Worm (Caenorhabditis elegans): ENCODE data around the gene F57F5.3.

F57F5.3 gene

DNA sequence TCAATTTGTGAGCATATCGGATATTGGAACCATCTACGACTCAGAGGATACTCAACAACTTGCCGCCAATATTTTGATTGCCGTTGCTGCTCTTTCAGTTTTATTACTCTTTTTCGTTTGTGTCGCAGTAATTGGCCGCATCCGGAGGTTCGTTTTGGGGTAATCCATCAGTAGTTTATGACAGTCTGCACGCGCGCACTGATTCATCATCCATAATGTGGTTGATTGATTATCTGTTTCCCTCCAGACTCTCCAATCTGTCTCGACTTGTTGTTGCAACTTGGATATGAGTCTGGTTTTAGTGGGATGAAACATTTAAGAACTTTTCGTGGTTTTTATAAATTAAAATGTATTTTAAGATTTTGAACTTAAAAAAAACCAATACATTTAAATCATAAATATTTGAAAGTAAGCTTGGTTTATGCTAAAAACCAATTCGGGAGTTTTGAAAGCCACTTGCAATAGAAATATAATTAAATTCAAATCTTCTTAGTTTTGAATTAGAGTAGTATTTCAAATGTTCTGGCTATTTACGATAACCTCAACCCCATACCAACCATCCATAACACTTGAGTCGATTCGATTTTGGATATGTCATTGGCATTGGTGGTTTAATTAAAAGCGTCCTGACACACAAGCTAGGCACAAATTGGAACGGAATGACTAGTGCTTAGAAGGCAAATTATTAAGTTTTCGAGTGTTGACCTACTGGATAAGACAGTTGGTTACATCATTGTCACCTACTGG lies 46.1 kb downstream of the F57F5.3 start:
- no peak for TF ChIP-seq Y95B8A.8 (GFP tag; IDR thresholded peaks at IDR 0.05)
- TF ChIP-seq C06A6.2 (GFP tag; conservative IDR thresholded peaks at IDR 0.05): no peak
- no peak for TF ChIP-seq rpc-1 (optimal IDR thresholded peaks at IDR 0.05)
- TF ChIP-seq rpc-1 (tag; optimal IDR thresholded peaks at IDR 0.05): no peak
- no peak for TF ChIP-seq Y79H2A.3 (GFP tag; conservative IDR thresholded peaks at IDR 0.05)
- no peak for TF ChIP-seq mel-28 (tag; optimal IDR thresholded peaks at IDR 0.05; ENCODE audit: borderline replicate concordance)
- TF ChIP-seq madf-10 (tag; optimal IDR thresholded peaks at IDR 0.05): no peak
- TF ChIP-seq lir-1 (GFP tag; conservative IDR thresholded peaks at IDR 0.05): no peak
- no peak for TF ChIP-seq madf-6 (GFP tag; IDR thresholded peaks at IDR 0.05)
- no peak for TF ChIP-seq ets-4 (GFP tag; optimal IDR thresholded peaks at IDR 0.05)
- no peak for TF ChIP-seq lsl-1 (GFP tag; optimal IDR thresholded peaks at IDR 0.05)
- no peak for TF ChIP-seq Y53G8AR.9 (GFP tag; conservative IDR thresholded peaks at IDR 0.05)
- no peak for TF ChIP-seq sptf-2 (GFP tag; optimal IDR thresholded peaks at IDR 0.05)
- TF ChIP-seq rec-8 (tag; optimal IDR thresholded peaks at IDR 0.05): no peak
- no peak for TF ChIP-seq mcd-1 (GFP tag; IDR thresholded peaks at IDR 0.05)
- no peak for TF ChIP-seq bed-1 (GFP tag; IDR thresholded peaks at IDR 0.05)
- TF ChIP-seq nhr-80 (tag; optimal IDR thresholded peaks at IDR 0.05): no peak

DNA sequence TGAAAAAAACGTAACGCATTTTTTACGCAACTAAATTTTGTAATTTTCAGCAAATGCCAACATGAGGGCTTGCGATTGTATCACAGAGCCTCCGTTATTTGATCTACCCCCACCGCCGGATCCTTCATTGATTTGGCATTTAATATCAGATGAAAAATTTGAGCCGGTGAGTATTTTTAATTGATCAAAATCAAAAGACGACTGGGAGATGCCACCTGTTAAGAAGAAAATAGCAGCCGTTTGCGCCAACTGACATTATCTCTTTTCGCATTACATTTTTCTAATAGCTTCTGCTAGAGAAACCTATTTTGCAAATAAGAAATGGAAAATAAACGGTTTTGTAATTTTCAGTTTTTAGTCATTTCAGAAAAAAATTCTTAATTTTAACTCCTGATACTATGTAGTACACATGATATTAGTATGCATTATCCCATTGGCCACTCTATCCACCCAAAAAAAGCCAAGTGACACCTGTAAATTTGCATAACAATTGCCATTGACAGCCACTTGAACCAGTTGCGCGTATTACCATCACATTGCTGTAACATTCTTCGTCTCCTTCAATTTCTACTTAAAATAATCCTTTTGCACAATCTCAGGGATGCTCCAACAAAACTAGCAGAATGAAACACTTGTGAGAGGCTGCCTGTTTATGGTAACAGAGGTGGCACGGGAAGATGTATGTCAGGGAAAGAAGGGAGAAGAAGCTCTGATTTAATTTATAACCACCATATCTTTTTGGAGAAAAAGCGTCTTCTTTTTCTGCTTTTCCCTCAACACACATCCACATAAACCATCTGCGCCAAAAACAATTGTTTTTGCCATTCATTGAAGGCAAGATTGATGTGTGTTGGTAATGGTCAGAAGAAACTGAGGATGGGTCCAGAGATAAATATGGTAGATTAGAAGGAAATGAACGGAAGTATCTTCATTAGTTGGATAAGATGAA lies 47.8 kb downstream of the F57F5.3 start, which contains the start of gene F58H1.5:
Gene F58H1.5, plus strand, starts transcription at position 51 of the 949 bp plus-strand sequence.
- TF ChIP-seq ztf-22 (GFP tag; optimal IDR thresholded peaks at IDR 0.05) (no peak), T07F8.4 (tag; optimal IDR thresholded peaks at IDR 0.05) (no peak), F52B5.7 (tag; optimal IDR thresholded peaks at IDR 0.05) (no peak), rcor-1 (GFP tag; IDR thresholded peaks at IDR 0.05) (no peak), egl-18 (GFP tag; IDR thresholded peaks at IDR 0.05) (no peak), T26A5.8 (tag; optimal IDR thresholded peaks at IDR 0.05) (no peak), repo-1 (tag; optimal IDR thresholded peaks at IDR 0.05) (no peak), snpc-1.3 (tag; optimal IDR thresholded peaks at IDR 0.05; ENCODE audit: insufficient read depth) (no peak), ZK185.1 (tag; optimal IDR thresholded peaks at IDR 0.05; ENCODE audit: poor library complexity, severe bottlenecking) (no peak), ceh-79 (tag; optimal IDR thresholded peaks at IDR 0.05) (no peak), B0019.2 (GFP tag; conservative IDR thresholded peaks at IDR 0.05) (no peak), hmg-1.2 (GFP tag; IDR thresholded peaks at IDR 0.05) (no peak), snpc-3.4 (tag; optimal IDR thresholded peaks at IDR 0.05) (no peak), nhr-90 (tag; optimal IDR thresholded peaks at IDR 0.05) (no peak), lsy-27 (tag; optimal IDR thresholded peaks at IDR 0.05; ENCODE audit: borderline replicate concordance, insufficient read depth) (no peak), ceh-91 (GFP tag; IDR thresholded peaks at IDR 0.05) (no peak), dpl-1 (GFP tag; optimal IDR thresholded peaks at IDR 0.05) (no peak), attf-3 (GFP tag; conservative IDR thresholded peaks at IDR 0.05) (no peak)
